Worm (Caenorhabditis elegans): Measurements from ENCODE around the gene cnx-1.

The cnx-1 gene

DNA sequence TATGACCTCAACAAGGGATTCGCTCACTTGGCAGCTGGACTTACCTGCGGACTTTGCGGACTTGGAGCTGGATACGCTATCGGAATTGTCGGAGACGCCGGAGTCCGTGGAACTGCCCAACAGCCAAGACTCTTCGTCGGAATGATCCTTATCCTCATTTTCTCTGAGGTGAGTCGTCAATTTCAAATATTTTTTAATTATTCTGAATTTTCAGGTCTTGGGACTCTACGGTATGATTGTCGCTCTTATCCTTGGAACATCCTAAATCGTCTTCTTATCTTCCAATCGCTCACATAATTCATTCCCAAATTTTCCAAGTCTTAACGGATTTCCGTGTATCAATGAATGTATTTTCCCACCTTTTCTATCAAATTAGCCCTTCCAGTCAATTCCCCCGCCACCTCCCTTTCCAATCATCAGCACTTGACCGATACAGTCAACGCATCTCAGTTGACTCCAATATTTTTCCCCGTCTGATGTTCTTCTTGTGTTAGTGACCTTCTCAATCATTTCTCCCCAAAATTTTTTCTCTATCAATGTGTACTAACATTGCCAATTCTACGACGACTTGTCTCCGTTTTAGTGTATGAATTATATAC lies 34.4 kb downstream of the cnx-1 start, which contains the start of gene R10E11.6:
Gene R10E11.6, plus strand, starts transcription at position 524 of the 599 bp plus-strand sequence.
- TF ChIP-seq mdl-1 (tag; optimal IDR thresholded peaks at IDR 0.05) (no peak), pha-4 (tag; optimal IDR thresholded peaks at IDR 0.05) (no peak)

DNA sequence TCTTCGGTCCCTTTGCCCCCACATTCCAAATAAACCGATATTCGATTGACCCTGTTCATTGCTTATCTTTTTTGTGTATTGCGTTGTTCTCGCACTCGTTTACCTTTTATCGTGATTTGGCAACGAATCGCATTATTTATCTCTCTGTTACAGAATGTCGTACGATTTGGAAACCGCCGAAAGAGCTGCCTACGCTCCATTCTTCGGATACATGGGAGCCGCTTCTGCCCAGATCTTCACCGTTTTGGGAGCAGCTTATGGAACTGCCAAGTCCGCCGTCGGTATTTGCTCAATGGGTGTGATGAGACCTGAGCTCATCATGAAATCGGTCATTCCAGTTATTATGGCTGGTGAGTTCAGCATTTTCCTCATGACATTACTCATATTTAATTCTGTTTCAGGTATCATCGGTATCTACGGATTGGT lies 34.9 kb downstream of the cnx-1 start, which contains the start of gene vha-2:
Gene vha-2, plus strand, starts transcription at position 154 of the 426 bp plus-strand sequence.
- peak; percentile 75 for TF ChIP-seq ama-1 (optimal IDR thresholded peaks at IDR 0.05)
- no peak for TF ChIP-seq snpc-4 (tag; optimal IDR thresholded peaks at IDR 0.05)
- TF ChIP-seq nhr-43 (tag; optimal IDR thresholded peaks at IDR 0.05; ENCODE audit: poor library complexity, severe bottlenecking): peak; percentile 37
- peak; percentile 15 for TF ChIP-seq elt-2 (tag; optimal IDR thresholded peaks at IDR 0.05)

DNA sequence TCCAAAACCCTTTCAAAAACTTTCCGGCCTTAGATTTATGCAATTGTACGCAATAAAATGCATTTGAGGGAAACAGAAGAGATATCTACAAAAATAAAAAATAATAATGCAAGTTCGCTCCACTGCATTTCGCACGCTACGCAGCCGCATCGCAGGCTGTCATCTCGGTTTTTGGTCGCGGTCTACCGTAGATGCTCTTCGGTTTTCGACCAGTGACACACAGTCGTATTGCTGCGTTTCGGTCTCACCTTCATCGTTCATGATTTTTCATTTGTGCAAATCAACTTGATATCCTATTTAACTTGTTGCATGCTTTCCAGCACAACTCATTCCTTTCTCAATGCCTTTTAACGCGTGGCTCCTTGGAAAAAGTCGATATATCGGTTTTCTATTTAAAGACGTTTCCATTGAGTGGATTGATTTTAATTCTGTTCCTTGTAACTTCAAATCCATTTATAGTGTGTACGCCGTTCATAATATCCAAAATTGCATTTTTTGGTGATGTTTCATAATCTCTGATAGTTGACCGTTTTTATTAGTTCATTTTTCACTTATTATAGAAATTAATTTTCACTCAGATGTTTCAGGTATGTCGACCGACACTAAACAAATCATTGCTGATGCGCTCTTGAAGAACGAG lies 36.2 kb downstream of the cnx-1 start, which contains the start of gene vha-1:
Gene vha-1, plus strand, starts transcription at position 590 of the 640 bp plus-strand sequence.
- TF ChIP-seq tbx-2 (tag; optimal IDR thresholded peaks at IDR 0.05): no peak
- TF ChIP-seq skn-1 (tag; optimal IDR thresholded peaks at IDR 0.05): peak; percentile 75
- TF ChIP-seq eor-1 (tag; optimal IDR thresholded peaks at IDR 0.05): no peak
- peak; percentile 94 for TF ChIP-seq pqm-1 (tag; optimal IDR thresholded peaks at IDR 0.05)
- peak; percentile 73 for TF ChIP-seq nhr-23 (tag; optimal IDR thresholded peaks at IDR 0.05)
- peak; percentile 3 for TF ChIP-seq ZK546.5 (tag; optimal IDR thresholded peaks at IDR 0.05)
- peak; percentile 80 for TF ChIP-seq fos-1 (tag; optimal IDR thresholded peaks at IDR 0.05)
- no peak for TF ChIP-seq nhr-11 (tag; optimal IDR thresholded peaks at IDR 0.05)
- TF ChIP-seq fkh-10 (GFP tag; optimal IDR thresholded peaks at IDR 0.05): peak; percentile 16
- no peak for TF ChIP-seq nhr-28 (tag; optimal IDR thresholded peaks at IDR 0.05)
- peak; percentile 90 for TF ChIP-seq nfya-1 (tag; optimal IDR thresholded peaks at IDR 0.05; ENCODE audit: insufficient read depth)
- peak; percentile 59 for TF ChIP-seq R02D3.7 (tag; optimal IDR thresholded peaks at IDR 0.05)
- TF ChIP-seq nhr-12 (tag; optimal IDR thresholded peaks at IDR 0.05): no peak
- TF ChIP-seq fkh-2 (tag; optimal IDR thresholded peaks at IDR 0.05): no peak
- TF ChIP-seq nhr-237 (tag; optimal IDR thresholded peaks at IDR 0.05): no peak
- TF ChIP-seq elt-3 (tag; optimal IDR thresholded peaks at IDR 0.05): peak in 2 of 3 experiments; percentile 23 to 46
- TF ChIP-seq pha-4 (tag; optimal IDR thresholded peaks at IDR 0.05): peak; percentile 92
- TF ChIP-seq hmg-11 (tag; optimal IDR thresholded peaks at IDR 0.05): peak; percentile 57
- TF ChIP-seq unc-39 (tag; optimal IDR thresholded peaks at IDR 0.05): no peak
- TF ChIP-seq lin-15B (tag; optimal IDR thresholded peaks at IDR 0.05): peak; percentile 98
- TF ChIP-seq lsy-12 (tag; optimal IDR thresholded peaks at IDR 0.05): peak; percentile 80
- TF ChIP-seq elt-2 (tag; optimal IDR thresholded peaks at IDR 0.05): peak; percentile 84
- no peak for TF ChIP-seq nhr-76 (tag; optimal IDR thresholded peaks at IDR 0.05)
- peak; percentile 70 for TF ChIP-seq snpc-4 (tag; optimal IDR thresholded peaks at IDR 0.05)
- peak; percentile 58 for TF ChIP-seq nhr-43 (tag; optimal IDR thresholded peaks at IDR 0.05; ENCODE audit: poor library complexity, severe bottlenecking)
- peak; percentile 66 for TF ChIP-seq ceh-28 (tag; optimal IDR thresholded peaks at IDR 0.05)
- peak; percentile 40 for TF ChIP-seq nhr-77 (tag; optimal IDR thresholded peaks at IDR 0.05)
- TF ChIP-seq jun-1 (tag; optimal IDR thresholded peaks at IDR 0.05): peak; percentile 90
- TF ChIP-seq nhr-67 (tag; optimal IDR thresholded peaks at IDR 0.05): no peak
- no peak for TF ChIP-seq ceh-16 (tag; optimal IDR thresholded peaks at IDR 0.05)
- peak; percentile 74 for TF ChIP-seq ama-1 (optimal IDR thresholded peaks at IDR 0.05)
- TF ChIP-seq sea-2 (GFP tag; optimal IDR thresholded peaks at IDR 0.05): no peak
- TF ChIP-seq ztf-11 (tag; optimal IDR thresholded peaks at IDR 0.05): no peak
- no peak for TF ChIP-seq elt-1 (tag; optimal IDR thresholded peaks at IDR 0.05)
- no peak for TF ChIP-seq daf-12 (tag; optimal IDR thresholded peaks at IDR 0.05)
- TF ChIP-seq unc-62 (GFP tag; optimal IDR thresholded peaks at IDR 0.05): peak; percentile 63
- peak; percentile 65 for TF ChIP-seq nhr-25 (tag; optimal IDR thresholded peaks at IDR 0.05)
- no peak for TF ChIP-seq aly-2 (tag; optimal IDR thresholded peaks at IDR 0.05)
- no peak for TF ChIP-seq egl-27 (tag; optimal IDR thresholded peaks at IDR 0.05)
- peak; percentile 52 for TF ChIP-seq ztf-4 (tag; optimal IDR thresholded peaks at IDR 0.05)
- no peak for TF ChIP-seq zag-1 (tag; optimal IDR thresholded peaks at IDR 0.05)
- TF ChIP-seq egl-5 (tag; optimal IDR thresholded peaks at IDR 0.05): peak; percentile 46
- no peak for TF ChIP-seq ceh-9 (tag; optimal IDR thresholded peaks at IDR 0.05)
- TF ChIP-seq mdl-1 (tag; optimal IDR thresholded peaks at IDR 0.05): no peak
- no peak for TF ChIP-seq ceh-82 (tag; optimal IDR thresholded peaks at IDR 0.05)
- peak; percentile 80 for TF ChIP-seq lin-39 (tag; optimal IDR thresholded peaks at IDR 0.05)
- no peak for TF ChIP-seq mml-1 (tag; optimal IDR thresholded peaks at IDR 0.05)
